Fruit fly (Drosophila melanogaster) whole organism, adult: ENCODE data around the gene CG17219.

Source experiments
- CG5204 ChIP-seq: fragments of 200-800 bp; sonication (Bioruptor generic); optimal IDR thresholded peaks from 2 replicates; lab custom pipeline; 2016; ENCODE audit warnings: missing biosample characterization, missing genetic modification characterization
- CG7101 ChIP-seq: fragments of 200-800 bp; sonication (Bioruptor generic); optimal IDR thresholded peaks from 2 replicates; lab custom pipeline; 2018; ENCODE audit warnings: missing biosample characterization, mild to moderate bottlenecking, missing genetic modification characterization, moderate library complexity
- Hr96 ChIP-seq: fragments of 200-800 bp; sonication (Bioruptor generic); optimal IDR thresholded peaks from 2 replicates; lab custom pipeline; 2016; ENCODE audit warnings: missing biosample characterization, missing genetic modification characterization
- Mnt ChIP-seq: fragments of 200-800 bp; sonication (Bioruptor generic); optimal IDR thresholded peaks from 2 replicates; lab custom pipeline; 2016; ENCODE audit warnings: missing biosample characterization, mild to moderate bottlenecking, missing genetic modification characterization
- kay ChIP-seq: fragments of 200-800 bp; sonication (Bioruptor generic); peaks from one replicate; lab custom pipeline; 2016; ENCODE audit warnings: missing biosample characterization, missing genetic modification characterization, borderline replicate concordance
- ovo ChIP-seq: fragments of 200-800 bp; sonication (Bioruptor generic); optimal IDR thresholded peaks from 2 replicates; lab custom pipeline; 2016; ENCODE audit warnings: missing biosample characterization, missing genetic modification characterization
- tj ChIP-seq: fragments of 200-800 bp; sonication (Bioruptor generic); optimal IDR thresholded peaks from 3 replicates; lab custom pipeline; 2017; ENCODE audit warnings: missing biosample characterization, mild to moderate bottlenecking, missing genetic modification characterization, moderate library complexity

DNA sequence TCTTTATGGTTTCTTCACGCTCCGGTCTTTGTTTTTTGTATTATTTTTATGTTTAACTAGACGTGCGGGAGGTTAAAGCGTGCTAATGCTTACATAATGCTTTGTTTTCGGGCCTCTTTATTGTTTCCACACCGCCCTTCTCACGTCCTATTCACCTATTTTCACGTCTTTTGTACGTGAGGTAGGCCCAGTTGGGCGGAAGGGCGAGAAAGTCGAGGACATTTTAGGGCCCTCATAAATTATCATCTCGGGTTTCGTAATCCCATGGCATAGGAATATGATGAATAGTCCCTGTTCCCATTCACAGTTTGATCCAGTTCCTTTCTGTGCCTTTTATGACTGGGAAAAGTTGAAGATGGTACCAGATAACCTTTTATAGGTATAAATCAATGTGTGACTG, 23.6 kb upstream of the CG17219 start:
- TF ChIP-seq tj (GFP tag; lab: Kevin White, UChicago): no peak
- TF ChIP-seq CG7101 (tag; lab: Kevin White, UChicago): no peak
- TF ChIP-seq Mnt (GFP tag; lab: Kevin White, UChicago): no peak
- TF ChIP-seq ovo: no peak
- no peak for TF ChIP-seq CG5204
- TF ChIP-seq Hr96: no peak
- no peak for TF ChIP-seq kay (GFP tag; lab: Kevin White, UChicago)
